Fruit fly (Drosophila melanogaster) whole organism, embryonic: ENCODE data around the gene twf.

ENCODE experiments used
- Asciz ChIP-seq: fragments of 200-800 bp; sonication (Bioruptor generic); optimal IDR thresholded peaks from 2 replicates; lab custom pipeline; 2017; ENCODE audit warnings: missing biosample characterization, mild to moderate bottlenecking, missing genetic modification characterization, missing genetic modification reagents
- Atf3 ChIP-seq: fragments of 200-800 bp; sonication (Bioruptor generic); optimal IDR thresholded peaks from 3 replicates; lab custom pipeline; 2016; ENCODE audit warnings: missing biosample characterization, missing genetic modification characterization
- CG11723 ChIP-seq: fragments of 200-800 bp; sonication (Bioruptor generic); optimal IDR thresholded peaks from 2 replicates; lab custom pipeline; 2017; ENCODE audit warnings: missing biosample characterization, mild to moderate bottlenecking, missing genetic modification characterization
- CG13123 ChIP-seq: fragments of 200-800 bp; sonication (Bioruptor generic); optimal IDR thresholded peaks from 2 replicates; lab custom pipeline; 2016; ENCODE audit warnings: missing biosample characterization, missing genetic modification characterization
- CG15479 ChIP-seq: fragments of 200-800 bp; sonication (Bioruptor generic); optimal IDR thresholded peaks from 3 replicates; lab custom pipeline; 2019; ENCODE audit warnings: missing biosample characterization, mild to moderate bottlenecking, missing genetic modification characterization, moderate library complexity
- CG1603 ChIP-seq: fragments of 200-800 bp; sonication (Bioruptor generic); optimal IDR thresholded peaks from 2 replicates; lab custom pipeline; 2019; ENCODE audit warnings: missing biosample characterization, mild to moderate bottlenecking, missing genetic modification characterization, moderate library complexity
- CG17829 ChIP-seq: fragments of 200-800 bp; optimal IDR thresholded peaks from 2 replicates; lab custom pipeline; 2019; ENCODE audit warnings: missing biosample characterization, mild to moderate bottlenecking, missing genetic modification characterization, moderate library complexity
- CG17912 ChIP-seq: fragments of 200-800 bp; sonication (Bioruptor generic); optimal IDR thresholded peaks from 2 replicates; lab custom pipeline; 2018; ENCODE audit warnings: missing biosample characterization, mild to moderate bottlenecking, missing genetic modification characterization
- CG18011 ChIP-seq: fragments of 200-800 bp; sonication (Bioruptor generic); optimal IDR thresholded peaks from 2 replicates; lab custom pipeline; 2017; ENCODE audit warnings: missing biosample characterization, missing genetic modification characterization, mild to moderate bottlenecking, moderate library complexity, missing genotype
- CG18619 ChIP-seq: fragments of 200-800 bp; sonication (Bioruptor generic); optimal IDR thresholded peaks from 3 replicates; lab custom pipeline; 2017; ENCODE audit warnings: missing biosample characterization, mild to moderate bottlenecking, missing genetic modification characterization
- CG30020 ChIP-seq: fragments of 200-800 bp; optimal IDR thresholded peaks from 2 replicates; lab custom pipeline; 2019; ENCODE audit warnings: missing biosample characterization, mild to moderate bottlenecking, missing genetic modification characterization, moderate library complexity
- CG30431 ChIP-seq: fragments of 200-800 bp; sonication (Bioruptor generic); optimal IDR thresholded peaks from 2 replicates; lab custom pipeline; 2017; ENCODE audit warnings: missing biosample characterization, missing genetic modification characterization
- CG3065 ChIP-seq: fragments of 200-800 bp; sonication (Bioruptor generic); optimal IDR thresholded peaks from 2 replicates; lab custom pipeline; 2016; ENCODE audit warnings: missing biosample characterization, missing genetic modification characterization
- CG5245 ChIP-seq: fragments of 200-800 bp; sonication (Bioruptor generic); optimal IDR thresholded peaks from 3 replicates; lab custom pipeline; 2016; ENCODE audit warnings: missing biosample characterization, missing genetic modification characterization
- CG6175 ChIP-seq: fragments of 200-800 bp; sonication (Bioruptor generic); IDR thresholded peaks from 3 replicates; pipeline ENCODE4 v1.3.6; 2022; ENCODE audit warnings: missing biosample characterization, missing genetic modification characterization
- CG8388 ChIP-seq: fragments of 200-800 bp; sonication (Bioruptor generic); optimal IDR thresholded peaks from 2 replicates; lab custom pipeline; 2019; ENCODE audit warnings: missing biosample characterization, mild to moderate bottlenecking, missing genetic modification characterization, moderate library complexity
- CG8924 ChIP-seq: fragments of 200-800 bp; optimal IDR thresholded peaks from 3 replicates; lab custom pipeline; 2019; ENCODE audit warnings: missing biosample characterization, mild to moderate bottlenecking, missing genetic modification characterization, moderate library complexity
- CG9215 ChIP-seq: fragments of 200-800 bp; sonication (Bioruptor generic); IDR thresholded peaks from 2 replicates; pipeline ENCODE4 v1.3.6; 2022; ENCODE audit warnings: missing biosample characterization, missing genetic modification characterization
- Camta ChIP-seq: fragments of 200-800 bp; sonication (Bioruptor generic); optimal IDR thresholded peaks from 2 replicates; lab custom pipeline; 2016; ENCODE audit warnings: missing biosample characterization, missing genetic modification characterization
- D ChIP-seq, 2 experiments: fragments of 200-800 bp in 1 of 2; fragments of >200 bp in 1 of 2; sonication (Bioruptor generic) in 1 of 2; optimal IDR thresholded peaks; 2 replicates in 1 of 2; 3 replicates in 1 of 2; lab custom pipeline; 2017; ENCODE audit warnings: mild to moderate bottlenecking in 1 of 2, missing biosample characterization in 1 of 2, missing genetic modification characterization in 1 of 2, missing genetic modification reagents in 1 of 2
- Dek ChIP-seq: fragments of 200-800 bp; sonication (Bioruptor generic); optimal IDR thresholded peaks from 3 replicates; lab custom pipeline; 2019; ENCODE audit warnings: missing biosample characterization, mild to moderate bottlenecking, missing genetic modification characterization, moderate library complexity
- E2f1 ChIP-seq: fragments of 200-800 bp; sonication (Bioruptor generic); IDR thresholded peaks from 2 replicates; pipeline ENCODE4 v1.3.6; 2022; ENCODE audit warnings: missing biosample characterization, missing genetic modification characterization
- Eip74EF ChIP-seq, 2 experiments: fragments of 200-800 bp in 1 of 2; fragments of >200 bp in 1 of 2; sonication (Bioruptor generic) in 1 of 2; optimal IDR thresholded peaks; 2 replicates each; lab custom pipeline; 2017 to 2019; ENCODE audit warnings: missing biosample characterization in 2 of 2, missing genetic modification characterization in 2 of 2, mild to moderate bottlenecking in 1 of 2, moderate library complexity in 1 of 2
- Elba2 ChIP-seq: fragments of 200-800 bp; sonication (Bioruptor generic); optimal IDR thresholded peaks from 3 replicates; lab custom pipeline; 2016; ENCODE audit warnings: missing biosample characterization, missing genetic modification characterization
- GATAe ChIP-seq: fragments of 200-800 bp; sonication (Bioruptor generic); conservative IDR thresholded peaks from 2 replicates; pipeline ENCODE4 v1.3.6; 2022; ENCODE audit warnings: missing biosample characterization, missing genetic modification characterization
- HHEX ChIP-seq: fragments of 200-800 bp; sonication (Bioruptor generic); optimal IDR thresholded peaks from 3 replicates; lab custom pipeline; 2017; ENCODE audit warnings: missing biosample characterization, mild to moderate bottlenecking, missing genetic modification characterization, missing genetic modification reagents
- HmgZ ChIP-seq: fragments of 200-800 bp; sonication (Bioruptor generic); optimal IDR thresholded peaks from 2 replicates; lab custom pipeline; 2018; ENCODE audit warnings: missing biosample characterization, mild to moderate bottlenecking, missing genetic modification characterization
- Hsf ChIP-seq: fragments of 200-800 bp; sonication (Bioruptor generic); optimal IDR thresholded peaks from 3 replicates; lab custom pipeline; 2016; ENCODE audit warnings: missing biosample characterization, missing genetic modification characterization
- MESR4 ChIP-seq: fragments of 200-800 bp; sonication (Bioruptor generic); optimal IDR thresholded peaks from 2 replicates; lab custom pipeline; 2018; ENCODE audit warnings: missing biosample characterization, mild to moderate bottlenecking, missing genetic modification characterization, moderate library complexity
- Med ChIP-seq: fragments of 200-800 bp; sonication (Bioruptor generic); peaks from one replicate; lab custom pipeline; 2016; ENCODE audit warnings: missing biosample characterization, missing genetic modification characterization, mild to moderate bottlenecking, inconsistent platforms, moderate library complexity
- NfI ChIP-seq: fragments of 200-800 bp; sonication (Bioruptor generic); optimal IDR thresholded peaks from 3 replicates; lab custom pipeline; 2018; ENCODE audit warnings: missing biosample characterization, mild to moderate bottlenecking, missing genetic modification characterization, moderate library complexity
- Oli ChIP-seq: fragments of 200-800 bp; sonication (Bioruptor generic); optimal IDR thresholded peaks from 2 replicates; lab custom pipeline; 2018; ENCODE audit warnings: missing biosample characterization, mild to moderate bottlenecking, missing genetic modification characterization, moderate library complexity
- Rfx ChIP-seq: fragments of 200-800 bp; sonication (Bioruptor generic); IDR thresholded peaks from 2 replicates; pipeline ENCODE4 v1.3.6; 2022; ENCODE audit warnings: missing biosample characterization, missing genetic modification characterization
- bab2 ChIP-seq: fragments of 200-800 bp; sonication (Bioruptor generic); optimal IDR thresholded peaks from 2 replicates; lab custom pipeline; 2016; ENCODE audit warnings: missing biosample characterization, missing genetic modification characterization
- bowl ChIP-seq: fragments of 200-800 bp; sonication (Bioruptor generic); IDR thresholded peaks from 2 replicates; pipeline ENCODE4 v1.3.6; 2022; ENCODE audit warnings: missing biosample characterization, missing genetic modification characterization
- corto ChIP-seq: fragments of 200-800 bp; sonication (Bioruptor generic); optimal IDR thresholded peaks from 2 replicates; lab custom pipeline; 2016; ENCODE audit warnings: missing biosample characterization, mild to moderate bottlenecking, missing genetic modification characterization, moderate library complexity
- crc ChIP-seq: fragments of 200-800 bp; sonication (Bioruptor generic); optimal IDR thresholded peaks from 2 replicates; lab custom pipeline; 2016; ENCODE audit warnings: missing biosample characterization, missing genetic modification characterization
- dmrt99B ChIP-seq: fragments of 200-800 bp; sonication (Bioruptor generic); optimal IDR thresholded peaks from 2 replicates; lab custom pipeline; 2018; ENCODE audit warnings: missing biosample characterization, mild to moderate bottlenecking, missing genetic modification characterization, moderate library complexity
- ewg ChIP-seq: fragments of 200-800 bp; sonication (Bioruptor generic); optimal IDR thresholded peaks from 3 replicates; lab custom pipeline; 2017; ENCODE audit warnings: mild to moderate bottlenecking, missing biosample characterization, missing genetic modification reagents, missing genetic modification characterization
- h ChIP-seq: fragments of >200 bp; optimal IDR thresholded peaks from 2 replicates; lab custom pipeline; 2017
- hb ChIP-seq: fragments of 200-800 bp; sonication (Bioruptor generic); IDR thresholded peaks from 3 replicates; pipeline ENCODE4 v1.3.6; 2022; ENCODE audit warnings: missing biosample characterization, missing genetic modification characterization; ENCODE audit not compliant: partially characterized antibody
- jigr1 ChIP-seq: fragments of 200-800 bp; sonication (Bioruptor generic); IDR thresholded peaks from 3 replicates; pipeline ENCODE4 v1.3.6; 2022; ENCODE audit warnings: missing biosample characterization, missing genetic modification characterization
- jing ChIP-seq: fragments of 200-800 bp; sonication (Bioruptor generic); optimal IDR thresholded peaks from 2 replicates; lab custom pipeline; 2018; ENCODE audit warnings: missing biosample characterization, mild to moderate bottlenecking, missing genetic modification characterization
- lilli ChIP-seq: fragments of 200-800 bp; sonication (Bioruptor generic); optimal IDR thresholded peaks from 3 replicates; lab custom pipeline; 2016; ENCODE audit warnings: missing biosample characterization, missing genetic modification characterization
- mirr ChIP-seq: fragments of 200-800 bp; sonication (Bioruptor generic); optimal IDR thresholded peaks from 3 replicates; lab custom pipeline; 2018; ENCODE audit warnings: missing biosample characterization, mild to moderate bottlenecking, missing genetic modification characterization
- nom ChIP-seq: fragments of 200-800 bp; sonication (Bioruptor generic); optimal IDR thresholded peaks from 2 replicates; lab custom pipeline; 2017; ENCODE audit warnings: missing biosample characterization, missing genetic modification characterization, mild to moderate bottlenecking, moderate library complexity, missing genetic modification reagents
- otp ChIP-seq: fragments of 200-800 bp; sonication (Bioruptor generic); IDR thresholded peaks from 3 replicates; pipeline ENCODE4, ENCODE4 v1.3.6; 2022; ENCODE audit warnings: missing biosample characterization, missing genetic modification characterization
- pnt ChIP-seq: fragments of 200-800 bp; sonication (Bioruptor generic); optimal IDR thresholded peaks from 3 replicates; lab custom pipeline; 2016; ENCODE audit warnings: missing biosample characterization, missing genetic modification characterization
- scrt ChIP-seq: fragments of 200-800 bp; sonication (Bioruptor generic); optimal IDR thresholded peaks from 2 replicates; lab custom pipeline; 2018; ENCODE audit warnings: missing biosample characterization, mild to moderate bottlenecking, missing genetic modification characterization, moderate library complexity
- wdn ChIP-seq: fragments of 200-800 bp; sonication (Bioruptor generic); IDR thresholded peaks from 2 replicates; pipeline ENCODE4 v1.3.6; 2022; ENCODE audit warnings: missing biosample characterization, missing genetic modification characterization

The twf gene

DNA sequence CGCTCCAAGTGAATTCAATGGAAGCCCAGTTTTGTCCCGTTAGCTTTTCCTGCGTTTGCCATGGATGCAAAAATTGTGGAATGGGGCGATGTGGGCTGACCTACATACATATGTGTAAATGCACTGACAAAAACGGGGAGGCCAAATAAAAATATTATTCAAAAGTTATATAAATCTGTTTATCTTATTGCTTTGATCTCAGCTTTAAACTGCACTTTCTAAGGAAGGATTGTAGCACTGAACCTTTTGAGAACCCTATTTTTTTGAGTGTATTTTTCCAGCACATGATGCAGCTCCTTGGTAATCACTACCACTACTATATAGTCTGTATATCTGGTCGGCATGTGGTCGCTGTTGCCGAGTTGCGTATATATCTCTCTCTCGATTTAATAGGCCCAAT lies 45.4 kb upstream of the twf start (continued):
- no peak for TF ChIP-seq CG11723 (GFP tag; lab: Kevin White, UChicago)
- peak; percentile 7 for TF ChIP-seq lilli (GFP tag; lab: Kevin White, UChicago)
- no peak for TF ChIP-seq CG15479
- no peak for TF ChIP-seq CG3065 (GFP tag; lab: Kevin White, UChicago)
- no peak for TF ChIP-seq h (lab: Kevin White, UChicago)
- TF ChIP-seq Oli = peak; percentile 46
- no peak for TF ChIP-seq Dek (tag; lab: Kevin White, UChicago)
- no peak for TF ChIP-seq CG17912
- no peak for TF ChIP-seq jigr1
- no peak for TF ChIP-seq CG13123 (GFP tag; lab: Kevin White, UChicago)
- peak; percentile 60 for TF ChIP-seq CG5245 (GFP tag; lab: Kevin White, UChicago)
- TF ChIP-seq CG18011 = no peak
- no peak; the same call in 1 of the 2 replicates for TF ChIP-seq CG9215
- TF ChIP-seq D (optimal IDR thresholded peaks at IDR 0.05; lab: Kevin White, UChicago) = no peak
- peak; percentile 8 for TF ChIP-seq D (GFP tag; optimal IDR thresholded peaks at IDR 0.05; lab: Kevin White, UChicago)
- TF ChIP-seq Eip74EF (GFP tag; optimal IDR thresholded peaks at IDR 0.05; lab: Kevin White, UChicago) = no peak
- peak; percentile 32 for TF ChIP-seq nom (GFP tag; lab: Kevin White, UChicago)
- TF ChIP-seq Hsf (GFP tag; lab: Kevin White, UChicago) = no peak
- no peak for TF ChIP-seq CG30020 (tag; lab: Kevin White, UChicago)
- TF ChIP-seq corto (GFP tag; lab: Kevin White, UChicago) = no peak
- TF ChIP-seq CG6175 (GFP tag; lab: Robert Waterston, UW) = no peak
- TF ChIP-seq Atf3 (GFP tag; lab: Kevin White, UChicago) = no peak
- TF ChIP-seq ewg (GFP tag; lab: Kevin White, UChicago) = no peak
- no peak for TF ChIP-seq Camta (GFP tag; lab: Kevin White, UChicago)
- TF ChIP-seq jing (GFP tag; lab: Kevin White, UChicago) = no peak
- peak; percentile 69 for TF ChIP-seq Rfx (GFP tag; lab: Robert Waterston, UW)
- TF ChIP-seq CG8924 = no peak
- TF ChIP-seq pnt (GFP tag; lab: Kevin White, UChicago) = no peak
- no peak for TF ChIP-seq crc (GFP tag; lab: Kevin White, UChicago)
- TF ChIP-seq bowl (GFP tag; lab: Robert Waterston, UW) = no peak
- TF ChIP-seq CG1603 (tag; lab: Kevin White, UChicago) = no peak
- peak; percentile 24 for TF ChIP-seq scrt (GFP tag; lab: Kevin White, UChicago)
- TF ChIP-seq CG18619 (GFP tag; lab: Kevin White, UChicago) = no peak
- TF ChIP-seq HHEX (GFP tag; lab: Kevin White, UChicago) = peak; percentile 58
- no peak for TF ChIP-seq hb (GFP tag; lab: Robert Waterston, UW)
- TF ChIP-seq CG30431 (GFP tag; lab: Kevin White, UChicago) = no peak
- TF ChIP-seq Elba2 (GFP tag; lab: Kevin White, UChicago) = no peak
- TF ChIP-seq HmgZ (tag; lab: Kevin White, UChicago) = no peak
- peak; percentile 65 for TF ChIP-seq dmrt99B (tag; lab: Kevin White, UChicago)
- no peak for TF ChIP-seq NfI (GFP tag; lab: Kevin White, UChicago)
- TF ChIP-seq Med = peak; percentile 82
- no peak for TF ChIP-seq mirr
- no peak for TF ChIP-seq CG17829
- TF ChIP-seq bab2 = no peak
- TF ChIP-seq otp = peak; percentile 66; the same call in 2 of the 3 replicates
- peak; percentile 57; the same call in 1 of the 2 replicates for TF ChIP-seq E2f1 (GFP tag; lab: Robert Waterston, UW)
- no peak for TF ChIP-seq CG8388 (GFP tag; lab: Kevin White, UChicago)
- TF ChIP-seq Asciz = peak; percentile 14
- TF ChIP-seq MESR4 = no peak
- TF ChIP-seq wdn (GFP tag; lab: Robert Waterston, UW) = no peak
- no peak for TF ChIP-seq GATAe (GFP tag; lab: Robert Waterston, UW)
